Fruit fly (Drosophila melanogaster) Kc167 (cell line): ENCODE measurements around the gene CG17107.

ENCODE experiments used
- Myc ChIP-seq: fragments of >200 bp; optimal IDR thresholded peaks from 2 replicates; lab custom pipeline; 2017; ENCODE audit warnings: missing external identifiers
- Sin3A ChIP-seq: fragments of >200 bp; optimal IDR thresholded peaks from 2 replicates; lab custom pipeline; 2018; ENCODE audit warnings: missing external identifiers
- h ChIP-seq: fragments of >200 bp; optimal IDR thresholded peaks from 3 replicates; lab custom pipeline; 2018; ENCODE audit warnings: missing external identifiers
- insv ChIP-seq: fragments of >200 bp; optimal IDR thresholded peaks from 3 replicates; lab custom pipeline; 2018; ENCODE audit warnings: missing external identifiers
- psq ChIP-seq: fragments of >200 bp; optimal IDR thresholded peaks from 2 replicates; lab custom pipeline; 2017; ENCODE audit warnings: missing external identifiers
- ttk ChIP-seq: sonication (Bioruptor generic); optimal IDR thresholded peaks from 2 replicates; lab custom pipeline; 2017; ENCODE audit warnings: missing external identifiers

Gene CG17107

DNA sequence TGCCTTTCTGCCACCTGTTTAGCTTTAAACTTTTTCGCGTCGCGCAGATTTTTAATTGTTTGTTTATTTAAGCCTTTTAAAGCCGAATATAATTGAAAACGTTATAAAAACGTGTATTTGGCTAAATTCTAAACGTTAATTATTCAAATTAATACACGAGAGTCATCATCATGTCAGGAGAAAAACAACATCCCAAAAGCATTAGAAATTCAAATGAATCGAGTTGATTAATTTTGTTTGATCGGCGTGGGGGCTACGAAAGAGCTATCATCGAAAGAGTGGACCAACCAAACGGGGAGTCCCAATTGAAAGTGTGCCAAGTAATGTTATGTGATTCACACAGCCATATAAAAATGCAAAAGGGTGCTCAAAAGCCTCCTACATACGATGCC lies 6.1 kb downstream of the CG17107 start:
- TF ChIP-seq ttk (lab: Kevin White, UChicago) (no peak), h (no peak), psq (lab: Kevin White, UChicago) (no peak), Sin3A (lab: Kevin White, UChicago) (no peak), insv (lab: Kevin White, UChicago) (no peak), Myc (lab: Kevin White, UChicago) (no peak)

DNA sequence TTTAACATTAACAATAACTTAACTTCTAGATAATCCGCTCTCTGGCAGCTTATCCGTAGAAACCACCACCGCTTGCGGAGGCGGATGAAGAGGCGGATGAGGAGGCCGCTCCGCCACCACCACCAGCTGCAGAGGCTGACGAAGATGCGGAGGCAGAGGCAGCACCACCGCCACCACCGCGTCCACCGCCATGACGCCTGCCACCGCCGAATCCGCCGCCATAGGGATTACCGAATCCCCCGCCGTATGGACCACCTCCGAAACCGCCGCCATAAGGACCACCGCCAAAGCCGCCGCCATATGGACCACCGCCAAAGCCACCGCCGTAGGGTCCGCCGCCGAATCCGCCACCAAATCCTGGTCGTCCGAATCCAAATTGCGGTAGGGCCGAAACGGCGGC lies 7.1 kb downstream of the CG17107 start:
- TF ChIP-seq Sin3A (lab: Kevin White, UChicago) (no peak), Myc (lab: Kevin White, UChicago) (no peak), h (no peak), psq (lab: Kevin White, UChicago) (no peak), ttk (lab: Kevin White, UChicago) (no peak), insv (lab: Kevin White, UChicago) (no peak)

DNA sequence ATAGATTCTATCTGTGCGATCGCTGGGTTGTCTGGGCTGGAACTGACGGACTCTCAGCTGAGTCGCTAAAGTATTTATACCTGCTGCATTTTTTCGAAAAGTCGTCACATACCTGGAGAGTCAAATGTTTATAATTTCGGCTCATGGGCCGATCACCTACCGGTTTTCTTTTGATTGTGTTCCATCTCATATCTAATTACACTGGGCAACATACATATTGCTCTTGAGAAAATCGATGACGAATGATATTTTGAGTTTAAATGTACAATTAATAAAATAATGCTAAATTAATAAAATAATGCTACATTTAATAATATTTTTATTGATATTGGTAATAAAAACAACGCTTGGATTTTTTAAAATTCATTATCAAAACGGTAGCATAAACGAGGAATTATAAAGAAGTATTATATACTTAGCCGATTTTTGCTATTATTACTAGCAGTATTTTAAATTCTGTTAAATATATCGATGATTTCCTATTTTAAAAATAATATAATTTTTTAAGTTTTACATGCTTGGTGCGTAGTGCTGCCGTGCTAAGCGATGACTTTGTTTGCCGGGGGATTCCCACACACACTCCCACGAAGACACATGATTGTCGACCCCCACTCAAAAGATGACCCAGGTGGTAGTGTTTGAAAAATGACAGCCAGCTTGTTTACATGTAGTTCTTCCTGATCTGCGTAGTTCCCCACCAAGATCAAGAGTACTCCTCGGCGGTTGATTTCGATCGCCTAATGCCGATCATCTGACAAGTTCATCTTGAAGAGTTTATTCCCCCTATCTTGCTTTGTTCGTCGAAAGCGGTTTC lies 7.7 kb downstream of the CG17107 start, which contains the start of gene CG7294:
CG7294 (minus strand) TSS at position 51 of the 814 bp plus-strand sequence.
- TF ChIP-seq psq (lab: Kevin White, UChicago) (no peak), Myc (lab: Kevin White, UChicago) (no peak), Sin3A (lab: Kevin White, UChicago) (no peak)

DNA sequence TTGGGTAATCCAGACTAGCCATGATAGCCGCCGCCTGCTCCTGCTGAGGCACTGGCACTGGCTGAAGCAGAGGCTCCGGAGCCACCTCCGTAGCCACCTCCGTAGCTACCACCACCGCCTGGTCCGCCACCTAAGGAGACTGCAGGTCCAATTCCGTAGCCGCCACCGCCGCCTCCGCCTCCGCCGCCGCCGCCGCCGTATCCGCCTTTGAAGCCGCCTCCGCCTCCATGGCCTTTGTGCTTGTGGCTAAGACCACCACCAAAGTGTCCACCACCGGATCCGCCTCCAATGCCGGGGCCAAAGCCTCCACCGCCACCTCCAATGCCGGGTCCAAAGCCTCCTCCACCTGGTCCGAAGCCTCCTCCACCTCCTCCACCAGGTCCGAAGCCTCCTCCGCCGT lies 11.3 kb downstream of the CG17107 start:
- TF ChIP-seq insv (lab: Kevin White, UChicago), result no peak
- TF ChIP-seq psq (lab: Kevin White, UChicago), result no peak
- TF ChIP-seq h, result no peak
- no peak for TF ChIP-seq ttk (lab: Kevin White, UChicago)
- no peak for TF ChIP-seq Sin3A (lab: Kevin White, UChicago)
- no peak for TF ChIP-seq Myc (lab: Kevin White, UChicago)

DNA sequence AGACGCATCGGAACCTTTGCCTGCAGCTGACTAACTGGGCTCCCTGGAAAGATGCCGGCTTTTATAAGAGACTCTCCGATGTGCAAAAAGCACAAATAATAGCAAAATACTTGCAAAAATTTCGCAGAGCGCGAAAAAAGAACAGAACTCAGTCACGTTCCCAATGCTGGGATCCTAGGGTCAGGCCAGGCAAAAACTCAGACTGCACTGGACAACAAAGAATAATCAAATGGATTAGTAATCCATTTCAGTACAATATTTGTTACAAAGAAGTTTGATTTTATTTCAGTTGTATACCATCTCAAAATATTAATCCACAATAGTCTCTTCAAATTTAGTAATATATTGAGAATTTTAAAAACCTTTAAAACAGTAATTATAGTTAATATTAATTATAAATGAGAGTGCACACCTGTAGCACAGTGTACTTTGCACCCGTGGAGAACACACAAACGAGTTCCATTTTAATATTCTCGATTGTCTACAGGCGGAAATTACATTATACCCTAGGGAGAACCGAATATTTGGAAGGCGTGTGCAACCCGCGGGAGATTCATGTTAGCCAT lies 12.4 kb downstream of the CG17107 start, which contains the start of gene CG17108:
CG17108 (minus strand) TSS at position 51 of the 566 bp plus-strand sequence.
- TF ChIP-seq insv (lab: Kevin White, UChicago) (no peak), Sin3A (lab: Kevin White, UChicago) (no peak), Myc (lab: Kevin White, UChicago) (no peak), ttk (lab: Kevin White, UChicago) (no peak), psq (lab: Kevin White, UChicago) (no peak), h (no peak)

DNA sequence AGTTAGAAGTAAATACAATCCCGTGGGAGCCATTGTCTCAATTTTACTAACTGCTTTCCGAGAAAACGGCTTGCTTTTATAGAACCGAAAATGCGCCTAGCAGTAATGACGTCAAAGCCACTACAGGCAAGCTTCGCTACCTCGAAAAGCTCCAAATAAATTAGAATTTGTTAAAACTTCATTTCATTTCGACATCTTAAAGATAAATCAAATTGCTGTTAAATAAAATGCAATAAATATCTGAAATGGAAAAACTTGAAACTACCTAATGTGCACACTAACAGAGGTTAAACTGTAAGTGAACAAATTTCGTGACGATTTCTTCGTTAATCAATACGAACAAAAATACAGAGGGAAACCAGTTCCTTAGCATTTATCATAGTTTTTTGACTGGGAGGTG lies 16.3 kb downstream of the CG17107 start, which contains the start of gene CG7300:
CG7300 (minus strand) TSS at position 52 of the 400 bp plus-strand sequence.
- TF ChIP-seq Sin3A (lab: Kevin White, UChicago) (no peak), h (no peak), ttk (lab: Kevin White, UChicago) (no peak), Myc (lab: Kevin White, UChicago) (no peak), insv (lab: Kevin White, UChicago) (no peak), psq (lab: Kevin White, UChicago) (no peak)

DNA sequence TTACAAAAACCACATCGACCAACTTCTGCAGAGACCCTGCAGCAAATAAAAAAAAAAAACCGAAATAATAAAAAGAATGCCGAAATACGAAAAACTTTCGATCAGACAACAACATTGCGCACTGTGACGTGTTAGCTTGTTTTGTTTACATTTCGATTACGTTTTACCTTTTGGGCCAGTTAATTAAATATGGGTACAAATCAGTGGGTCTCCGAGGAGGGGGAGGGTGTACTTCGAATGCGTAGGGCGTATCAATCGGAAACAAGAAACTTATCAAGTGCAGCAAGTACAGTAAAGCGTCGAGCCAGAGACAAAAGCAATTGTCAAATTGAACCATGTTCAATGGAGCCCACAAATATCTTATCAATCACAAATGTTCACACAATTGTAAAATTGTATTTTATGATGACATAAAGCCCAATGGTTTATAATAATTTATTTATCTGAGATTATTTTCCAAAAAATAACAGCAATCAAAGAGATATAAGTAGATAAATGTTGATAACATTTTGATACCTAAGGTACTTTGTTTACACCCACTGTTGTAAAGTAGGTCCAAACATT lies 19.9 kb downstream of the CG17107 start, which contains the start of gene Lip1:
Lip1 (minus strand) TSS at position 46 of the 564 bp plus-strand sequence.
- no peak for TF ChIP-seq insv (lab: Kevin White, UChicago)
- no peak for TF ChIP-seq Myc (lab: Kevin White, UChicago)
- no peak for TF ChIP-seq psq (lab: Kevin White, UChicago)
- TF ChIP-seq h, result no peak
- no peak for TF ChIP-seq Sin3A (lab: Kevin White, UChicago)
- TF ChIP-seq ttk (lab: Kevin White, UChicago), result no peak

DNA sequence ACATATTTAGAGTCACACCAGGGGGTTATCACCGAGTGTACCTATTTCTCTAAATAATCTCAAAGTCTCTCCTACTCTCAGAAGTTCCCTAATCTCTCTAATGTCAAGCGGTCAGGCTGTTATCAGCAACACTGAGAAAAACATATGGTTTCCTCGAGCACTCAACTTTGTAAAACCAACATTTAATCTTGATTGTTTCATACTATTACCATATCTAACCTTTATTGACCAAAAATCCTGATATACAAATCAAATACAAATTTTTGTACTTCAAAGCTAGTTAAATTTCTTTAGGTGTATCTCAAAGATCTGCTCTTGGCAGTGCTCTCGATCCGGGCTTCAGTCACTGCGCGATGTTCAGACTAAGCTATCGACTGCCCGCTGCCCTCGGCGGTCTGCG lies 21.6 kb downstream of the CG17107 start, which contains the start of gene CG6415:
CG6415 (plus strand) TSS at position 341 of the 400 bp plus-strand sequence.
- TF ChIP-seq insv (lab: Kevin White, UChicago) (no peak), Myc (lab: Kevin White, UChicago) (no peak), Sin3A (lab: Kevin White, UChicago) (no peak), ttk (lab: Kevin White, UChicago) (no peak), psq (lab: Kevin White, UChicago) (no peak), h (no peak)

DNA sequence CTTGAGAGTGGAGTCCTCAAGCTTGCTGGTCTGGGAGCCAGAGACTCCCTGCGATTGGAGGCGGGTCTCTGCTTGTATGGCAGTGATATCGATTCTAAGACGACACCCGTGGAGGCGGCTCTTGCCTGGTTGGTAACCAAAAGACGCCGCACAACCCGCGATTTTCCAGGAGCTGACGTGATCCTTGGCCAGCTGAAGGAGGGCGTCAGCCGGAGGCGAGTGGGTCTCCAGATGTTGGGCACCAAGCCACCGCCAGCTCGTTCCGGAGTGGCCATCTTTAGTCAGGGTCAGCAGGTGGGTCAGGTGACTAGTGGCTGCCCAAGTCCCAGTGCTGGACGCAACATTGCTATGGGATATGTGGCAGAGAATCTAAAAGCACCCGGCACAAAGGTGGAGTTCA lies 22.7 kb downstream of the CG17107 start:
- TF ChIP-seq ttk (lab: Kevin White, UChicago) (no peak), psq (lab: Kevin White, UChicago) (no peak), Sin3A (lab: Kevin White, UChicago) (no peak), h (no peak), insv (lab: Kevin White, UChicago) (no peak), Myc (lab: Kevin White, UChicago) (no peak)

DNA sequence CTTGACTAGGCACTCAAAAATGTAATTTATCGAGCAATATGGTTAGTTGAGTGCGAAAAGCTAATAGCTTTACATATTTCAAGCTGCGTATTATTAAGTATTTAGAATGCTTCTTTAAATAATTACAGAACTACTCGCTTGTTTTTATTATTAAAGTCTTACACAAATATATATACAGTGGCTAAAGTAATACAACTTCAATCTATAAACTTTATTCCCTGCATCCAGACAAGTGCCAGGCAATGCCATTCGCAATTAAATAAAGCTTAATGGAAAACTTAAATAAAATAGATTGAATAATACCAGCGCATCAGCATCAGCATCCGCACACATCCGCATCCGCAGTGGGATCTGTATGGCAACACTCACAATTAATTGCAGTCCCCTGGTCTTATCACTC lies 24.6 kb downstream of the CG17107 start:
- TF ChIP-seq insv (lab: Kevin White, UChicago), result no peak
- no peak for TF ChIP-seq ttk (lab: Kevin White, UChicago)
- TF ChIP-seq psq (lab: Kevin White, UChicago), result no peak
- no peak for TF ChIP-seq h
- TF ChIP-seq Myc (lab: Kevin White, UChicago), result no peak
- TF ChIP-seq Sin3A (lab: Kevin White, UChicago), result no peak

DNA sequence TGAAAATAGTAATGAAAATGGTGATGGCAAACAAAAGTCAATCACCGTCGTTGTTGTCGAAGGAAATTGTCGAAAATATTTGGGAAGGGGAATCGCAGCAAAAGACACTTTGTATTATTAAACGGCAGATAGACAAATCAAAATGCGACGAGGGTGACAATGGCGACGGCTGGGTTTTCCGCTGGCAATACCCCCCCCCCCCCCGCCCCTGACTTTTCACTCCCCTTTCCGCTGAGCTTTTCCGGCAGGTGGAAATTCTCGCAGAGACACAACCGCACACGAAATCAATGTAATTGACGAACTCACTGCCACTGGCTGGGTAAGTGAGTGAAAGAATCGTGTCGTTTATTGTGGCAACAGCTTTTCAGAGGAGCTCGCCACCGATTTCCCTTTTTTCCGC lies 26.4 kb downstream of the CG17107 start:
- TF ChIP-seq psq (lab: Kevin White, UChicago), result no peak
- no peak for TF ChIP-seq h
- no peak for TF ChIP-seq Sin3A (lab: Kevin White, UChicago)
- no peak for TF ChIP-seq insv (lab: Kevin White, UChicago)
- TF ChIP-seq ttk (lab: Kevin White, UChicago), result no peak
- no peak for TF ChIP-seq Myc (lab: Kevin White, UChicago)
